Fruit fly (Drosophila melanogaster) ovary, adult (tissue): ENCODE results near the gene CG7420.

ENCODE experiments used
- CG17801 ChIP-seq: fragments of 200-800 bp; optimal IDR thresholded peaks from 2 replicates; lab custom pipeline; 2019; ENCODE audit warnings: missing biosample characterization, mild to moderate bottlenecking, missing genetic modification characterization, moderate library complexity; ENCODE audit not compliant: partially characterized antibody

Gene CG7420

DNA sequence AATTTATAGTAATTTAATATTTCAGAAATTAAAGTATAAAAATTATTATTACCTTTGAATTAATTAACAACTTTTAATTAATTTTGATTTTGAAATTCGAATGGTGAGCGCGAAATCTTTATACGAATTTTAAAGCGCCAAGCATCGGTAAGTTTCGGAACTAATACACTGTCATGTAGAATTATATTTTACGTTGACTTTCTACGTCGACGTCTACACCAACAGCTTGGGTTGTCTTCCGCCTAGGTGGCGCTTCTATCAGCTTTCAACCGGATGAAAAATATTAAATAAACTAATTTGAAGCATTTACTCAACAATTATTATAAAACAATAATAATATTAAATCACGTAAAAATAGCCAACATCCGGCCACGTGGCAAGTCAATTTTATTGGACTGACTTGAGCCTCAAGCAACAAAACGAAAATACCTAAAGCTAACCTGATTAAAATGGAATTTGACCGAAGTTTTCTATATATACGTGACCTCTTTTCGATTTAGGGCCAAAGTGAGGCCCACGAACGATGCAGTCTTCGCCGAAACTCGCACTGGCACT is 10.8 kb downstream of the CG7420 start, which contains the start of gene CG31928:
CG31928 (plus strand) TSS at position 505 of the 555 bp plus-strand sequence.
- TF ChIP-seq CG17801 (GFP tag; lab: Kevin White, UChicago): no peak

DNA sequence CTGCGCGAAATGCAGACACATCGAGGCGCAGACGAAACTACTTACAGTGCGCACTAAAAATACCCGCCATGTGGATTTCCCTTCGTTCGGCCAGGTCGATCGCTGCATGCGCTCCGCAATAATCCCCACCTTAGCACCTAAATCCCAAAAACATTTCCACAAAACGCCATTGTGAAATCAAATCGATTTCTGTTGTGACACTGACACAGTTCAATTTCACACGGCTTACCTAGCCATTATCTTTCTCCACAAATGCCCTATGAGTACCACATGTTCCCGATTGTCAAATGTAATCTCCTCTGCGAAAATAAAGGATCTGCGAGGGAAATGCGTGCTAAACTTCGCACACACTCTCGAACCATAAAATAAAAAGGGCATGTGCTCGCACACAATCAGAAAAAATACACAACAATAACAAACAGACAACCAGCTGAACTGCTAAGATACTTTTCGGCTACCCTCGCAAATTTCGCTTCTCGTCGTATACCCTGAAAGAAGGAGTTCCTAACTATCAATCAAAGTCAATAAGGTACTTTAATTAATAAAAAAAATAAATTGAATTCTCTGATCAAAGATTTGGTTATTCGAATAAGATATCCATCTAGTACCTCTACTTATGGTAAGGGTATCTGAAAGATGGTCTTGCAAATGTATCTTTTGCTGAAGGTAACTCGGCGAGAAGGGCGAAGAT is 16.6 kb downstream of the CG7420 start:
- TF ChIP-seq CG17801 (GFP tag; lab: Kevin White, UChicago): no peak

DNA sequence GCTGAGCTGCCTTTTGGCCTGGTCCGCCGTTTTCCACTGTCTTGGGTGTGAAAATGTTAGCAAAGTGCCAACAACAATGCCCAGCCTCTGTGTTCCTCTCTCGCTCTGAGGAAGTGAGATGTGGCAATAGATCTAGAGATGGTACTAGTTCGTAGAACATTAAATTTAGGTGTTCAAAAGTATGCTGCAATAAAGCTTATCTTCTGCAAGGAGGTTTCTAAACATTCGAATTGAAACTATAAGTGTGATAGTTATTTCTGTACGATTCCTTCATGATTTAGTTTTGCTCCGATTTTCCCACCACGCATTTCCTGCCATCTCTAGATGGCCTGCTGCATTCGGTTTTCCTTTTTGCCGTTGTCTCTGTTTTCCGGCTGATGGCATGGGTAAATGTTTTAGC is 24.2 kb downstream of the CG7420 start:
- TF ChIP-seq CG17801 (GFP tag; lab: Kevin White, UChicago): no peak

DNA sequence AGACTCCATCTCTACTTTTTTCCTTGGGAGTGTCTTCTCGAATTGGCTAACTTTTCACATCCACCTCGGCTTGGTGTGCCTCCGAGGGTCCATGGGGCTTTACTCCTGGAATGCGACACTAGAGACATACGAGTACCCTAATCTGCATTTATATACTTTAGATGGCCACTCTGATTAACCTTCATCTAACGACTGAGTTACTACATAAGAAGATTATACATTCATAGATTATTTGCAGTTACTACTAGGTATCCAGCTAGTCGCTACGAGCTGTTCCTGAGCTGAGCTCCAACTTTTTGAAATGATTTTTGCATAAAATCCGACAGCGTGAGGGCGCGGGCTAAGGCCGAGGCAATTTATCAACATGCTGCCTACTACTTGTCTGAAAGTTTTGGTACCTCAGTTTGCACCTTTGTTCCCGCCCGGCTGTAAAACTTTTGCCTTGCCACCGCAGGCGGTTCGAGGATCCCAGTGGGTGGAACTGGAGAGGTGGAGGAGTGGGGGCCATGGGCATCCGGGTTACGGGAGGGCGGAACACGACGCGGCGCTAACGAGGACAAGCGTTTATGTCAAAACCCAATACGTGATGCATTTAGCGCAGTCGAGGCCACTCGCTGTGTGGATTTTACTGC is 25.7 kb downstream of the CG7420 start:
- no peak for TF ChIP-seq CG17801 (GFP tag; lab: Kevin White, UChicago)

DNA sequence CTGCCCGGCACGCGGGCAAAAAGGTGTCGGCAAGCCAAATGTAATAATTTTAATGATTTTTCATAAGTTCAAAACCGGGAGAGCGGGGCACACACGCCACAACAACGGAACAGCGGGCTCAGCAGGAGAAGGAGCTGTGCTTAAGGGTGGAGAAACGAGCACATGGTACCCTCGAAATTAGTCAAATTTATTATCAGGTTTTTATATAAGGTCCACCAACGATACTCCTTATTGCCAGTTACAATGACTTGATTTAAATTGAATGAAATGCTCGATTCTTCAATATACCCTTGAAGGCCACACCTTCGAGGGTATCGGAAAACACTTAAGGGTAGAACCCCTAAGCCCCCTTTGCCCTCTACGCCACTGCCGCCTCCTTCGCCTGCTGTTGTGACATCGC is 29.3 kb downstream of the CG7420 start:
- TF ChIP-seq CG17801 (GFP tag; lab: Kevin White, UChicago): no peak

DNA sequence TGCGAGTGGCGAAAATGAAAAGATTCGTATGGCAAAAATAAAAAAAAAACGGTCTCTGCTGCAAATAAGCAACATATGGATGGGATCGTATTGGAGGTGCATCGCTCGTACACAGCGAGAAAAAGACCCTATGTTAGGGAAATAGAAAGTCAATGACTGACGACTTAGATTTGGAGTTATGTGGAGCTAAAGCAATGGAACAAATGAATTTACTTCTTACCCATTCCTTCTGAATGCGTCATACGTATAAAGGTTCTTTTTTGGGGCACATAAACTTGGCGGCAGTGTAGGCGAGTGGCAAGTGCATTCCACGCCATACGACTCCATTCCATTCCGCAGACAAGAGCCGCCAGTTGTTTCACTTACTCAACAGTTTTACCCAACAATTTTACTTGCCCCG is 31.9 kb downstream of the CG7420 start:
- no peak for TF ChIP-seq CG17801 (GFP tag; lab: Kevin White, UChicago)

DNA sequence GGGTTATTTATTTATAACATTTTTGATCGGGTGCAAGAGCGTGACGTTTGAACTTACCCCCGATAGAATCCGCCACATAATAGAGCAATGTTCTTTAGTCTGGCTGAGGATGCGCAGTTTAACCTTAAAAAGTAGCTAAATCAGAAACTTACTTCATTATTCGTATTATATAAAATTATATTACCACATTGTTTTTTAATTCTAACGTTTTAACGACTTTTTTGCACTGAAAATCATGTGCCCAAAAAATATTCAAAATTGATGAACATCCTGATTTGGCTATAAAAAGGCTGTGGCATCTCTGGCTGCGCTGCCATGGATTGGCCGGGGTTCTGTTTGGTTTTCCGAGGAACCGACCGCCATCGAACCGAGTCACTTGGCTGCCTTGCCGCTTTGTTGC is 32.7 kb downstream of the CG7420 start:
- no peak for TF ChIP-seq CG17801 (GFP tag; lab: Kevin White, UChicago)

DNA sequence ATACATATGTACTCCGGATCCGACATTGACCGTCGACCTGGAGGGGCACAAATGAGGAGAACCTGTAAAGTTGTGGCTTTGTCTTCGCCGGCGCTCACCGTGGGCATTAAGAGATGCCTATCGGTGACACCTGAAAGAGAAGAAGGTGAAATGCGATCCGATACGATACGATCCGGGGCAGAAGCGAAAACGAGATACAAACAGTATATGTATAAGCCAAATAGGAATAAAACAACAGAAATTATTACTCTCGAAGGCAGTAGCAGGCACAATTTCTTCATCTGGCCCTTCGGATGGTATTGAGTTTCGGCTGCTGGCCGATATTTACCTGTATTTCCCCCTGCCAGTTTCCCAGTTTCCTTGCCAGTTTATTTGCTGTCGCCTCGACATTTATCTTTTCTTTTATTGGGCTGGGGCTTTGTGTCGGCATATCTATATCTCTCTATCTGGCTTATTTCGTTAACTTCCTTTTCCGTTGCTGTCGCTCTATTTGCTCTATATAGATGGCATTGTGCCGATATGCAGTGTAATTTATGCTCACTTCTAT is 39.3 kb downstream of the CG7420 start:
- no peak for TF ChIP-seq CG17801 (GFP tag; lab: Kevin White, UChicago)

DNA sequence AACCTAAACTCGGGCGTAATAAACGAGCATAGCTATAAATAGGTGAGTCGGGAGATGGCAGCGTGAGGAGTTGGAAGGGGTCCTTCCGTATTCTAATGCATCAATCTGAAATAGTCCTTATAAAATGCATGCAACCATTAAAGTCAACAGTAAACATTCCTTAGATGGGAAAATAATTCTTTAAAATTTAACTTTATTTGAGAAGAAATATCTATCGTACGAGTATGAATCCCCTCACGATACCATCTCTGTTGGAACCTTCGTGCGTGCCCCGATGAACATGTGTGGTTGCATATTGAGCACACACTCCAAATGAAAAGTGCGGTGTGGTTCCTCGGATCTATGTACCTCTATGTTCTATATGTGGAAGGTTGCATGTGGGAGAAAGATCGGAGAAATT is 40.6 kb downstream of the CG7420 start:
- TF ChIP-seq CG17801 (GFP tag; lab: Kevin White, UChicago): no peak

DNA sequence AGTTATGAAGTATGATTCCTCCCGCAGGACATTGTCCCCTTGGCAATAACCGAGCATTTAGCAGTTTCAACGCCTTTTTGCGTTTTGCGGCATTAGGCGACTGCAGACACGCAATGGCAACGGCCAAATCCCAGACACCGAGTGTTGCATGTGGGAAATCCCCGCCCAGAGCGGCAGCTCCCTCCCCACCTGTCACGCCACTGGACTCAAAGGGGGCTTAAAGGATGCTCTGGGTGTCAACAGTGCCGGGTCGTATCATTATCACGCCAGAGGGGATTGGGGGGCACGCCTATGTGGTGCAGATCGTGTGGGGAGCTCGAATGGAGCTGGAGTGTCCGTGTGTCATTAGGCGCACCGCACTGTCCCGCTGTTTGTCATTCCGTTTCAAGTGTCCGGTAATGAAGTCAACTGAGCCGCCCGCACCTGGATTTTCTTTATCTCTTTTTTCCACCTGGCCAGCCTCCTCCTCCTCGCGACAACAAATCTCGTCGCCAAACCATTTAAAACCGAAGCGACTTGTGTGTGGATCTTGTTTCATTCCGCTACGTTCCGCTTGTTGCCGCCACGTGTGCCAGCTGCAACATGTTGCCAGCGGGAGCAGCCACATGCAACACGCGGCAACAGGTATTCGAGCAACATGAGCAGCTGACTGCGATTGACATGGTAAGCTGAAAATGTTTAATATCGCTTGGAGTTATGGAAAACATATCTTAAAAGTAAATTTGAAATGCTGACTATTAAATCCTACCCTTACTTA is 42.1 kb downstream of the CG7420 start:
- no peak for TF ChIP-seq CG17801 (GFP tag; lab: Kevin White, UChicago)

DNA sequence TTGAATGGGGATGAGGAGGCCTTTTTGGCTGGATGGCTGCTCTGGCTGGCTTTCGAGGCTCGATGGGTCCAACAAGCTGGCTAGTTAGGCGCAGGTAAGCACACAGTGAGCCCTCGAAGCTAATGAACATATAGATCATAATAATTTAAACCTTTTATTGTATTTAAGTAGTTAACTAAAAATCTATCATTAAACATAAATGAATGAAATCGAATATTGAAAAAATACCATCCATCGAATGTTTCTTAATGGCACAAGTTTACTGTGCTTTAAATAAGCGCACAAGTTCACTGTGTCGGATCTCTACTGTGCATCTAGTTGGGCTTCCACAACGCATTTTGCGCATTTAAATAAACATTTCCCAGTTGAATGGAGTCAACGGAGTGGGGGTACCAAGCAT is 43.4 kb downstream of the CG7420 start:
- TF ChIP-seq CG17801 (GFP tag; lab: Kevin White, UChicago): no peak

DNA sequence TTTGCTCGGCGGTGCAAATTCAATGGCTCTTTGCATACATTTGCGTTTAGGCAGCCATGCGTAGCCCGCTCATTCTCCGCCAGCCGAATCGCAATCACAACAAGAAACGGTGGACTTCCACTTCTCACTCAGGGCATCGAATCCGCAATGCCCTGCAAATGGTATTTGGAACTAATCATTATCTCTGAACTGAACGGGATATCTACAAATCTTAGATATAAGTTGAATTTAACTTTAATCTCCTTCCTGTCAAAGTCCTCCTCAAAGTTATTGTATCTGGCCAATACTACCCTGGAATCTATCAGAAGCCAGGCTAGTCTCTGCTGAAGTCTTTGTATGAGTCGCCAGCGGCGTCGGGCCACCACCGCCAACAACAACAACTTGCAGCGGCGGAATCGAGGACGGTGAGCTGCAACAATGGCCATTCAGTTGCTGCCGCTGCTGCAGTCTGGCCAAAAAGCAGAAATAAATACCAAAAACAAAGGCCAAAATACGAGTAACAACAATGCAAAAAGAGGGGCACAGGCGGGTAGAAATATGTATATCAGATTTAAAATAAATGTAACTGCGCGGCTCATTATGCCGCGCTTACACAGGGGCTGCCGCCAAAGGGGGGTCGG is 44.0 kb downstream of the CG7420 start:
- TF ChIP-seq CG17801 (GFP tag; lab: Kevin White, UChicago): no peak

DNA sequence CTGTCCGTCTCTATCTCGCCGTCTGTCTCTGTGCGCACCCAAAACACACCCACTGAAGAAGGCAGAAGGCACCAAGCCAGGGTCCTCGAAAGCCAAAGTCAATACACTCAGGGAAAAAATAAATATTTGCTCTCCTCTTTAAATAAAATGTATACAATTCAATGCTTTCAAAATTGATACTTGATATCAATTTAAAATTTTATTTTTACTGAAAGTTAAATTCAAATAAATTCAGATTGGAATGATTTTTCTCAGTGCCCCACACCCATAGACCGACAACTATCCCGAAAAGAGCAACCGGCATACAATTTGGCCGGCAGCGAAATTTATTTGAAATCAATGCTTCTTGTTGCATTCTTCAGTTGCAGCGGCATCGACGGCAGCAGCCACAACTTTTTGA is 45.9 kb downstream of the CG7420 start:
- TF ChIP-seq CG17801 (GFP tag; lab: Kevin White, UChicago): no peak

DNA sequence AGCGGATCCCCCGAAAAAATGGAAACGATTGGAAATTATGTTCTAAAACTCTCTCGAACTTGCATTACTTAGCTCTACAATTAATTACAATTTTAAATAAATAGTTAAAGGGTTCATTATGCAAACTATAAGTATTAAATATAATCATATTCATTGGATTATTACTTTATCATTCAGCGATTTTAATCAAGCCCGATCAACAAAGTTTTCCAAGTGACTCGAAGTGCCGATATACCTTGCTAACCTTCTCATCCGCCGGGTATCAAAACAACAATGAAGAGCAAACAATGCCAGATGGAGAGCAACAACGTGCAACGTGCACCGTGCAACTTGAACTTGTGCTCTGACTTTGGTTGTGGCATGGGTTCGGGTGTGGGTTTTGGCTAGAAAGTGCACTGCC is 46.4 kb downstream of the CG7420 start:
- no peak for TF ChIP-seq CG17801 (GFP tag; lab: Kevin White, UChicago)

DNA sequence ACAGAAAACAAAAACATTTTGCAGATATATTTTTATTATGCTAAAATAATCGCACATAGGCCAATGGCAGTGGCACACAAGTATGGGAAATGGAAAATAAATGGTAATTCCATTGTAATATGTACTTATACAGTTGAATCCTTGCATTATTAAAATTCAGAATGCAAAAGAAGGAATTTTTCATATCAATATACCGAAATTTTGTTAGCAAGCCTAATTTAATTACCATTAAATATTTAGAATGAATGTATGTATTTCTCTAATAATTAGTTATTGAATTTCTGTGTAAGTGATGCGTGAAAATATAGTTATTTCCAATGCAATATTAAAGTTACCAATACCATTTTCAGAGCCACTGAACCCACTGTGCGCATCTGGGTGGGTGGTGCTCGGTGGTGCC is 47.2 kb downstream of the CG7420 start:
- TF ChIP-seq CG17801 (GFP tag; lab: Kevin White, UChicago): no peak
